Worm (Caenorhabditis elegans) whole organism, young adult: ENCODE results near the gene F40E10.5.
A peak's percentile ranks its signal among the peaks of the same experiment; 100 is the strongest.

Source experiments
- D2030.7 ChIP-seq: fragments of 200-800 bp; sonication (Bioruptor generic); IDR thresholded peaks from 2 replicates; pipeline ENCODE4 v1.3.6; 2022; ENCODE audit warnings: missing genetic modification reagents, missing genetic modification characterization, missing compliant biosample characterization
- F22D6.2 ChIP-seq: sonication (generic microtip); optimal IDR thresholded peaks from 2 replicates; lab custom pipeline; 2016; ENCODE audit warnings: mild to moderate bottlenecking, missing genetic modification characterization, missing compliant biosample characterization
- F33H1.4 ChIP-seq: fragments of 200-800 bp; sonication (Bioruptor generic); IDR thresholded peaks from 2 replicates; pipeline ENCODE4 v1.3.6; 2022; ENCODE audit warnings: missing genetic modification reagents, missing genetic modification characterization, missing compliant biosample characterization
- F39B2.1 ChIP-seq: fragments of 200-800 bp; sonication (Bioruptor generic); IDR thresholded peaks from 2 replicates; pipeline ENCODE4 v1.3.6; 2022; ENCODE audit warnings: missing genetic modification reagents, missing genetic modification characterization, missing compliant biosample characterization
- F49E8.2 ChIP-seq: sonication (generic microtip); optimal IDR thresholded peaks from 3 replicates; lab custom pipeline; 2017; ENCODE audit warnings: missing genetic modification characterization, mild to moderate bottlenecking, missing compliant biosample characterization, antibody characterized with exemption, moderate library complexity; ENCODE audit not compliant: insufficient read depth
- K11D2.4 ChIP-seq: fragments of 200-800 bp; sonication (Bioruptor generic); IDR thresholded peaks from 2 replicates; pipeline ENCODE4 v1.3.6; 2022; ENCODE audit warnings: missing genetic modification reagents, missing genetic modification characterization, missing compliant biosample characterization
- Y53F4B.3 ChIP-seq: fragments of 200-800 bp; sonication (Bioruptor generic); IDR thresholded peaks from 2 replicates; pipeline ENCODE4 v1.3.6; 2022; ENCODE audit warnings: missing genetic modification reagents, missing genetic modification characterization, missing compliant biosample characterization
- Y53G8AR.9 ChIP-seq: fragments of 200-800 bp; sonication (Bioruptor generic); conservative IDR thresholded peaks from 2 replicates; pipeline ENCODE4 v1.3.6; 2022; ENCODE audit warnings: missing genetic modification reagents, missing genetic modification characterization, missing compliant biosample characterization
- Y56A3A.18 ChIP-seq: fragments of 200-800 bp; sonication (Bioruptor generic); IDR thresholded peaks from 2 replicates; pipeline ENCODE4 v1.3.6; 2022; ENCODE audit warnings: missing genetic modification reagents, missing genetic modification characterization, missing compliant biosample characterization
- ZK185.1 ChIP-seq: sonication (generic microtip); optimal IDR thresholded peaks from 2 replicates; lab custom pipeline; 2016; ENCODE audit warnings: mild to moderate bottlenecking, missing genetic modification characterization, missing compliant biosample characterization; ENCODE audit not compliant: poor library complexity, severe bottlenecking
- athp-1 ChIP-seq: sonication (generic microtip); optimal IDR thresholded peaks from 2 replicates; lab custom pipeline; 2017; ENCODE audit warnings: mild to moderate bottlenecking, missing genetic modification characterization, missing compliant biosample characterization
- attf-5 ChIP-seq: fragments of 200-800 bp; sonication (Bioruptor generic); optimal IDR thresholded peaks from 2 replicates; lab custom pipeline; 2018; ENCODE audit warnings: mild to moderate bottlenecking, missing genetic modification characterization, missing compliant biosample characterization
- ccch-3 ChIP-seq: fragments of 200-800 bp; sonication (Bioruptor generic); optimal IDR thresholded peaks from 2 replicates; lab custom pipeline; 2018; ENCODE audit warnings: mild to moderate bottlenecking, missing genetic modification characterization, missing compliant biosample characterization
- cebp-1 ChIP-seq, 2 experiments: fragments of 200-800 bp in 1 of 2; sonication (Bioruptor generic) in 1 of 2; sonication (generic microtip) in 1 of 2; IDR thresholded peaks in 1 of 2; optimal IDR thresholded peaks in 1 of 2; 2 replicates each; pipeline versions ENCODE4 v1.3.6 to Lab custom; 2017 to 2022; ENCODE audit warnings: missing compliant biosample characterization in 2 of 2, missing genetic modification characterization in 2 of 2, mild to moderate bottlenecking in 1 of 2, missing genetic modification reagents in 1 of 2, moderate library complexity in 1 of 2
- cebp-2 ChIP-seq: fragments of 200-800 bp; sonication (Bioruptor generic); IDR thresholded peaks from 2 replicates; pipeline ENCODE4 v1.3.6; 2022; ENCODE audit warnings: missing genetic modification characterization, missing compliant biosample characterization
- ceh-27 ChIP-seq: fragments of 200-800 bp; sonication (Bioruptor generic); optimal IDR thresholded peaks from 2 replicates; lab custom pipeline; 2018; ENCODE audit warnings: mild to moderate bottlenecking, missing genetic modification characterization, moderate library complexity, missing compliant biosample characterization
- ceh-40 ChIP-seq: fragments of 200-800 bp; sonication (Bioruptor generic); IDR thresholded peaks from 2 replicates; pipeline ENCODE4 v1.3.6; 2022; ENCODE audit warnings: missing genetic modification characterization, missing compliant biosample characterization
- dpl-1 ChIP-seq: fragments of 150-350 bp; optimal IDR thresholded peaks from 2 replicates; lab custom pipeline; 2014; ENCODE audit warnings: missing biosample characterization, missing genetic modification reagents, missing genetic modification characterization
- egl-18 ChIP-seq: fragments of 200-800 bp; sonication (Bioruptor generic); IDR thresholded peaks from 2 replicates; pipeline ENCODE4 v1.3.6; 2022; ENCODE audit warnings: missing genetic modification reagents, missing genetic modification characterization, missing compliant biosample characterization
- gei-17 ChIP-seq: fragments of 200-800 bp; sonication (Bioruptor generic); optimal IDR thresholded peaks from 2 replicates; lab custom pipeline; 2018; ENCODE audit warnings: mild to moderate bottlenecking, missing genetic modification characterization, missing compliant biosample characterization
- hmg-1.2 ChIP-seq: fragments of 200-800 bp; sonication (Bioruptor generic); IDR thresholded peaks from 2 replicates; pipeline ENCODE4 v1.3.6; 2022; ENCODE audit warnings: missing genetic modification reagents, missing genetic modification characterization, missing compliant biosample characterization
- hrde-1 ChIP-seq: sonication (generic microtip); optimal IDR thresholded peaks from 2 replicates; lab custom pipeline; 2016; ENCODE audit warnings: missing genetic modification characterization, mild to moderate bottlenecking, missing compliant biosample characterization, moderate library complexity, missing genotype, missing genetic modification reagents, borderline replicate concordance
- hsf-1 ChIP-seq: fragments of 200-800 bp; sonication (Bioruptor generic); IDR thresholded peaks from 2 replicates; pipeline ENCODE4 v1.3.6; 2022; ENCODE audit warnings: missing genetic modification reagents, missing genetic modification characterization, missing compliant biosample characterization
- lag-1 ChIP-seq: fragments of 200-800 bp; sonication (Bioruptor generic); IDR thresholded peaks from 2 replicates; pipeline ENCODE4 v1.3.6; 2022; ENCODE audit warnings: missing genetic modification reagents, missing genetic modification characterization, missing compliant biosample characterization
- let-526 ChIP-seq: fragments of 200-800 bp; sonication (Bioruptor generic); IDR thresholded peaks from 2 replicates; pipeline ENCODE4 v1.3.6; 2022; ENCODE audit warnings: missing genetic modification reagents, missing genetic modification characterization, missing compliant biosample characterization
- let-607 ChIP-seq, 2 experiments: fragments of 200-800 bp in 1 of 2; sonication (Bioruptor generic) in 1 of 2; sonication (generic microtip) in 1 of 2; optimal IDR thresholded peaks; 2 replicates each; lab custom pipeline; 2016 to 2018; ENCODE audit warnings: mild to moderate bottlenecking in 2 of 2, missing compliant biosample characterization in 2 of 2, missing genetic modification characterization in 2 of 2, moderate library complexity in 2 of 2, missing genotype in 1 of 2
- lin-26 ChIP-seq: fragments of 200-800 bp; sonication (Bioruptor generic); IDR thresholded peaks from 2 replicates; pipeline ENCODE4 v1.3.6; 2022; ENCODE audit warnings: missing genetic modification reagents, missing genetic modification characterization, missing compliant biosample characterization
- lin-40 ChIP-seq: sonication (generic microtip); optimal IDR thresholded peaks from 2 replicates; lab custom pipeline; 2016; ENCODE audit warnings: missing genetic modification characterization, mild to moderate bottlenecking, missing compliant biosample characterization, missing genotype, missing genetic modification reagents
- lsl-1 ChIP-seq: fragments of 200-800 bp; sonication (Bioruptor generic); optimal IDR thresholded peaks from 2 replicates; lab custom pipeline; 2018; ENCODE audit warnings: mild to moderate bottlenecking, missing genetic modification characterization, moderate library complexity, missing compliant biosample characterization
- madf-6 ChIP-seq: fragments of 200-800 bp; sonication (Bioruptor generic); IDR thresholded peaks from 2 replicates; pipeline ENCODE4 v1.3.6; 2022; ENCODE audit warnings: missing genetic modification reagents, missing genetic modification characterization, missing compliant biosample characterization
- mcd-1 ChIP-seq: fragments of 200-800 bp; sonication (Bioruptor generic); IDR thresholded peaks from 2 replicates; pipeline ENCODE4 v1.3.6; 2022; ENCODE audit warnings: missing genetic modification reagents, missing genetic modification characterization, missing compliant biosample characterization
- mel-28 ChIP-seq: sonication (generic microtip); optimal IDR thresholded peaks from 2 replicates; lab custom pipeline; 2016; ENCODE audit warnings: borderline replicate concordance, mild to moderate bottlenecking, missing genetic modification characterization, missing compliant biosample characterization
- mxl-1 ChIP-seq: sonication (generic microtip); optimal IDR thresholded peaks from 2 replicates; lab custom pipeline; 2016; ENCODE audit warnings: missing genetic modification characterization, missing compliant biosample characterization
- nfyb-1 ChIP-seq: fragments of 200-800 bp; sonication (Bioruptor generic); IDR thresholded peaks from 2 replicates; pipeline ENCODE4 v1.3.6; 2022; ENCODE audit warnings: missing genetic modification reagents, missing genetic modification characterization, missing compliant biosample characterization
- nhr-179 ChIP-seq: sonication (generic microtip); optimal IDR thresholded peaks from 2 replicates; lab custom pipeline; 2016; ENCODE audit warnings: mild to moderate bottlenecking, missing genetic modification characterization, missing compliant biosample characterization
- nhr-90 ChIP-seq: sonication (generic microtip); optimal IDR thresholded peaks from 2 replicates; lab custom pipeline; 2016; ENCODE audit warnings: missing genotype, mild to moderate bottlenecking, missing genetic modification characterization, missing compliant biosample characterization
- rec-8 ChIP-seq, 2 experiments: sonication (generic microtip); optimal IDR thresholded peaks; 2 replicates each; lab custom pipeline; 2016; ENCODE audit warnings: mild to moderate bottlenecking in 2 of 2, missing genetic modification characterization in 2 of 2, missing genetic modification reagents in 2 of 2, missing genotype in 2 of 2, missing biosample characterization in 1 of 2, missing compliant biosample characterization in 1 of 2, moderate library complexity in 1 of 2
- sdz-38 ChIP-seq: sonication (generic microtip); optimal IDR thresholded peaks from 2 replicates; lab custom pipeline; 2016; ENCODE audit warnings: missing genotype, missing genetic modification characterization, missing compliant biosample characterization
- sea-2 ChIP-seq: fragments of 200-800 bp; sonication (Bioruptor generic); IDR thresholded peaks from 2 replicates; pipeline ENCODE4 v1.3.6; 2022; ENCODE audit warnings: missing genetic modification characterization, missing compliant biosample characterization
- snpc-1.1 ChIP-seq: sonication (generic microtip); optimal IDR thresholded peaks from 2 replicates; lab custom pipeline; 2017; ENCODE audit warnings: missing genetic modification characterization, mild to moderate bottlenecking, missing compliant biosample characterization, antibody characterized with exemption, moderate library complexity, missing genotype, missing genetic modification reagents; ENCODE audit not compliant: insufficient read depth
- xnd-1 ChIP-seq: sonication (generic microtip); optimal IDR thresholded peaks from 2 replicates; lab custom pipeline; 2016; ENCODE audit warnings: missing genotype, missing genetic modification reagents, missing genetic modification characterization, missing compliant biosample characterization
- zfh-2 ChIP-seq: fragments of 200-800 bp; sonication (Bioruptor generic); conservative IDR thresholded peaks from 2 replicates; pipeline ENCODE4 v1.3.6; 2022; ENCODE audit warnings: missing genetic modification reagents, missing genetic modification characterization, missing compliant biosample characterization
- ztf-18 ChIP-seq: sonication (generic microtip); optimal IDR thresholded peaks from 2 replicates; lab custom pipeline; 2016; ENCODE audit warnings: missing genotype, mild to moderate bottlenecking, missing genetic modification characterization, missing compliant biosample characterization
- ztf-25 ChIP-seq: fragments of 200-800 bp; sonication (Bioruptor generic); IDR thresholded peaks from 2 replicates; pipeline ENCODE4 v1.3.6; 2022; ENCODE audit warnings: missing genetic modification reagents, missing genetic modification characterization, missing compliant biosample characterization

Gene F40E10.5

ce11 chrX:14701490-14701889 is at the start of gene F40E10.5:
Gene F40E10.5 (plus strand): TSS chrX:14701790.
- TF ChIP-seq mcd-1 (GFP tag; lab: Robert Waterston, UW), result no peak
- TF ChIP-seq zfh-2 (GFP tag; lab: Robert Waterston, UW), result peak; percentile 63
- TF ChIP-seq, all 124 proteins: peak for 1

DNA sequence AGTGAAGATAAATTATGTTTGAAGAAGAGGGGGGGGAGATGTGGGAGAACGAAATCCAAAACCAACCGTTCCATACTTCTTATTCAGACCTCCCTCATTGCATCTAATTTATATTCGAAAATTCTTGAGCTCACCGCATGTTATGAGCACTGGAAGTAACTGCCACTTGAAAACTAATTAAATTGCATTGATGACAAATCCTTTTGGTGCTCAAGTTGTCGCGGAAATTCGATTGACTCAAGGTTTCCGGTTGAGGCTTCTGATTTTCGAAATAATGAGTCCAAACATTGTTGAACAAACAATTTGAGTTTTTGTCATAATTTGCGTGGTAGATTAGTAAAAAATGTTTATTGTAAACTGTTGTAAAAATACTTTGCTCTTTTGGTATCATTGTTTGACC is 49.5 kb upstream of the F40E10.5 start:
- TF ChIP-seq cebp-1 (GFP tag; IDR thresholded peaks at IDR 0.05; lab: Robert Waterston, UW) (no peak), cebp-1 (tag; optimal IDR thresholded peaks at IDR 0.05; lab: Kevin White, UChicago) (no peak), rec-8 (tag; optimal IDR thresholded peaks at IDR 0.05; lab: Kevin White, UChicago) (no peak), F22D6.2 (tag; lab: Kevin White, UChicago) (no peak), mcd-1 (GFP tag; lab: Robert Waterston, UW) (no peak), zfh-2 (GFP tag; lab: Robert Waterston, UW) (no peak), Y53F4B.3 (GFP tag; lab: Robert Waterston, UW) (no peak), ZK185.1 (tag; lab: Kevin White, UChicago) (no peak), nhr-179 (no peak), ceh-27 (no peak), hsf-1 (GFP tag; lab: Robert Waterston, UW) (no peak), dpl-1 (GFP tag; lab: Kevin White, UChicago) (no peak), cebp-2 (GFP tag; lab: Robert Waterston, UW) (no peak), gei-17 (GFP tag; lab: Kevin White, UChicago) (no peak), lin-40 (tag; lab: Kevin White, UChicago) (no peak), Y53G8AR.9 (GFP tag; lab: Robert Waterston, UW) (no peak), nhr-90 (tag; lab: Kevin White, UChicago) (no peak)

- TF ChIP-seq sdz-38 (tag; lab: Kevin White, UChicago) (no peak), mel-28 (tag; lab: Kevin White, UChicago) (no peak), ztf-25 (GFP tag; lab: Robert Waterston, UW) (no peak), lag-1 (GFP tag; lab: Robert Waterston, UW) (no peak), hmg-1.2 (GFP tag; lab: Robert Waterston, UW) (no peak), lin-26 (GFP tag; lab: Robert Waterston, UW) (no peak), K11D2.4 (no peak), attf-5 (GFP tag; lab: Kevin White, UChicago) (no peak)
These were observed 48.1 kb upstream of the F40E10.5 start for ce11 chrX:14653486-14653885.

DNA sequence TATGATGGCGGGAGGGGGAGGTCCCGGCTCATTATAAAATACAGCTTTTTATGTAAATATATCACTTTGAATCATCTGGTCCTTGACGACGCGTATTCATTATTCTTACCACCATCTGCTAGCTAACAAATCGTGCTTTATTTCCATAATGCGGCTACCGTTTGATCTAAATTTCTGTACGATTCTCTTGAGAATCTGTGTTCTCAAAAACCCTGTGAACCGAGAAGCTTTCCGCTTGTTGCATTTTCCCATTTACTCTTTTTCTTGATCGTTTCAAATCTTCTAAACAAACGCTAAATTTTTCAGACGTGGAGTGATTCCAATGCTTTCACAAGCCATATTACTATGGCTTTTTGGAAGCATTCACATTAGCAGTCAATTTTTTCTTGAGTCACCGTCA is 46.9 kb upstream of the F40E10.5 start, which contains the start of gene syg-2:
Gene syg-2 (plus strand): TSS at position 301 of the 400 bp plus-strand sequence.
- TF ChIP-seq egl-18, result no peak
- TF ChIP-seq sea-2 (GFP tag; lab: Robert Waterston, UW), result no peak
- no peak for TF ChIP-seq lsl-1 (GFP tag; lab: Kevin White, UChicago)
- no peak for TF ChIP-seq let-526 (GFP tag; lab: Robert Waterston, UW)
- no peak for TF ChIP-seq hrde-1 (tag; lab: Kevin White, UChicago)
- no peak for TF ChIP-seq F49E8.2 (tag; lab: Kevin White, UChicago)
- no peak for TF ChIP-seq Y56A3A.18
- no peak for TF ChIP-seq snpc-1.1
- no peak for TF ChIP-seq let-607 (tag; optimal IDR thresholded peaks at IDR 0.05; lab: Kevin White, UChicago)
- TF ChIP-seq xnd-1 (tag; lab: Kevin White, UChicago), result no peak
- TF ChIP-seq ceh-40, result no peak
- TF ChIP-seq F33H1.4 (GFP tag; lab: Robert Waterston, UW), result no peak
- TF ChIP-seq ztf-18, result no peak
- no peak for TF ChIP-seq nfyb-1 (GFP tag; lab: Robert Waterston, UW)
- TF ChIP-seq athp-1, result no peak
- no peak for TF ChIP-seq ccch-3 (GFP tag; lab: Kevin White, UChicago)
- TF ChIP-seq madf-6, result no peak
- no peak for TF ChIP-seq D2030.7 (GFP tag; lab: Robert Waterston, UW)
- no peak for TF ChIP-seq mxl-1 (tag; lab: Kevin White, UChicago)
- no peak for TF ChIP-seq F39B2.1 (GFP tag; lab: Robert Waterston, UW)
